Worm (Caenorhabditis elegans) whole organism, L2 larva: Measurements from ENCODE around the gene C15C7.6.

Experiments used
- C34F6.9 ChIP-seq: fragments of 150-350 bp; optimal IDR thresholded peaks from 2 replicates; lab custom pipeline; 2014; ENCODE audit warnings: missing biosample characterization, missing genetic modification characterization
- F13H6.1 ChIP-seq: sonication (generic microtip); optimal IDR thresholded peaks from 2 replicates; lab custom pipeline; 2016; ENCODE audit warnings: missing genetic modification characterization, missing compliant biosample characterization
- Y55F3AM.14 ChIP-seq: fragments of 200-800 bp; sonication (Bioruptor generic); optimal IDR thresholded peaks from 2 replicates; lab custom pipeline; 2018; ENCODE audit warnings: mild to moderate bottlenecking, missing genetic modification characterization, missing compliant biosample characterization
- ZK546.5 ChIP-seq: sonication (generic microtip); optimal IDR thresholded peaks from 2 replicates; lab custom pipeline; 2017; ENCODE audit warnings: missing biosample characterization, missing genetic modification characterization
- alr-1 ChIP-seq: fragments of 150-350 bp; optimal IDR thresholded peaks from 2 replicates; lab custom pipeline; 2014; ENCODE audit warnings: missing biosample characterization, missing genetic modification characterization
- blmp-1 ChIP-seq: sonication (generic microtip); optimal IDR thresholded peaks from 2 replicates; lab custom pipeline; 2017; ENCODE audit warnings: missing genetic modification characterization, mild to moderate bottlenecking, missing compliant biosample characterization, antibody characterized with exemption, moderate library complexity; ENCODE audit not compliant: insufficient read depth
- ceh-16 ChIP-seq: fragments of 150-350 bp; optimal IDR thresholded peaks from 2 replicates; lab custom pipeline; 2014; ENCODE audit warnings: missing biosample characterization, missing genetic modification characterization
- crh-2 ChIP-seq: sonication (generic microtip); optimal IDR thresholded peaks from 2 replicates; lab custom pipeline; 2017; ENCODE audit warnings: missing biosample characterization, missing genetic modification characterization
- dmd-4 ChIP-seq: sonication (generic microtip); optimal IDR thresholded peaks from 2 replicates; lab custom pipeline; 2017; ENCODE audit warnings: missing biosample characterization, missing genetic modification characterization
- elt-1 ChIP-seq: fragments of 150-350 bp; optimal IDR thresholded peaks from 2 replicates; lab custom pipeline; 2014; ENCODE audit warnings: missing biosample characterization, missing genetic modification characterization
- elt-3 ChIP-seq: sonication (generic microtip); optimal IDR thresholded peaks from 2 replicates; lab custom pipeline; 2017; ENCODE audit warnings: missing biosample characterization, missing genetic modification characterization
- fos-1 ChIP-seq: fragments of 150-350 bp; optimal IDR thresholded peaks from 2 replicates; lab custom pipeline; 2014; ENCODE audit warnings: missing biosample characterization, missing genetic modification characterization
- gmeb-1 ChIP-seq: fragments of 150-350 bp; optimal IDR thresholded peaks from 2 replicates; lab custom pipeline; 2014; ENCODE audit warnings: missing biosample characterization, missing genetic modification characterization
- lin-13 ChIP-seq: fragments of 150-350 bp; optimal IDR thresholded peaks from 2 replicates; lab custom pipeline; 2014; ENCODE audit warnings: missing biosample characterization, missing genetic modification reagents, missing genetic modification characterization
- lin-39 ChIP-seq: fragments of 150-350 bp; optimal IDR thresholded peaks from 2 replicates; lab custom pipeline; 2014; ENCODE audit warnings: missing biosample characterization, missing genetic modification reagents, missing genetic modification characterization
- lsy-2 ChIP-seq, 2 experiments: fragments of 150-350 bp in 1 of 2; sonication (generic microtip) in 1 of 2; optimal IDR thresholded peaks; 2 replicates each; lab custom pipeline; 2014 to 2017; ENCODE audit warnings: missing biosample characterization in 2 of 2, missing genetic modification characterization in 2 of 2
- mab-5 ChIP-seq: fragments of 150-350 bp; optimal IDR thresholded peaks from 2 replicates; lab custom pipeline; 2014; ENCODE audit warnings: missing biosample characterization, missing genetic modification characterization
- mbf-1 ChIP-seq: sonication (generic microtip); optimal IDR thresholded peaks from 2 replicates; lab custom pipeline; 2017; ENCODE audit warnings: missing biosample characterization, missing genetic modification characterization
- mdl-1 ChIP-seq, 2 experiments: fragments of 150-350 bp in 1 of 2; sonication (generic microtip) in 1 of 2; optimal IDR thresholded peaks; 2 replicates each; lab custom pipeline; 2017; ENCODE audit warnings: missing biosample characterization in 2 of 2, missing genetic modification characterization in 2 of 2
- nhr-10 ChIP-seq: sonication (generic microtip); optimal IDR thresholded peaks from 2 replicates; lab custom pipeline; 2017; ENCODE audit warnings: missing biosample characterization, missing genetic modification characterization
- nhr-11 ChIP-seq: fragments of 150-350 bp; optimal IDR thresholded peaks from 2 replicates; lab custom pipeline; 2014; ENCODE audit warnings: missing biosample characterization, missing genetic modification characterization
- nhr-12 ChIP-seq: fragments of 150-350 bp; optimal IDR thresholded peaks from 2 replicates; lab custom pipeline; 2014; ENCODE audit warnings: missing biosample characterization, missing genetic modification characterization
- nhr-129 ChIP-seq: fragments of 150-350 bp; optimal IDR thresholded peaks from 2 replicates; lab custom pipeline; 2014; ENCODE audit warnings: missing biosample characterization, missing genetic modification characterization
- nhr-21 ChIP-seq: fragments of 150-350 bp; optimal IDR thresholded peaks from 2 replicates; lab custom pipeline; 2014; ENCODE audit warnings: missing biosample characterization, missing genetic modification characterization
- nhr-23 ChIP-seq: fragments of 150-350 bp; optimal IDR thresholded peaks from 2 replicates; lab custom pipeline; 2014; ENCODE audit warnings: missing biosample characterization, missing genetic modification reagents, missing genetic modification characterization
- nhr-237 ChIP-seq: fragments of 150-350 bp; optimal IDR thresholded peaks from 2 replicates; lab custom pipeline; 2014; ENCODE audit warnings: missing biosample characterization, missing genetic modification characterization
- nhr-6 ChIP-seq: fragments of 150-350 bp; optimal IDR thresholded peaks from 2 replicates; lab custom pipeline; 2014; ENCODE audit warnings: missing biosample characterization, missing genetic modification characterization
- nhr-77 ChIP-seq: fragments of 150-350 bp; optimal IDR thresholded peaks from 2 replicates; lab custom pipeline; 2014; ENCODE audit warnings: missing biosample characterization, missing genetic modification characterization
- peb-1 ChIP-seq: fragments of 150-350 bp; optimal IDR thresholded peaks from 2 replicates; lab custom pipeline; 2014; ENCODE audit warnings: missing biosample characterization, missing genetic modification characterization
- sem-4 ChIP-seq: fragments of 150-350 bp; optimal IDR thresholded peaks from 2 replicates; lab custom pipeline; 2014; ENCODE audit warnings: missing biosample characterization, missing genetic modification reagents, missing genetic modification characterization
- skn-1 ChIP-seq: sonication (generic microtip); optimal IDR thresholded peaks from 2 replicates; lab custom pipeline; 2017; ENCODE audit warnings: missing biosample characterization, missing genetic modification characterization
- sma-3 ChIP-seq: sonication (generic microtip); optimal IDR thresholded peaks from 2 replicates; lab custom pipeline; 2016; ENCODE audit warnings: missing genetic modification reagents, missing genetic modification characterization, missing compliant biosample characterization
- sma-9 ChIP-seq, 2 experiments: fragments of 150-350 bp in 1 of 2; sonication (generic microtip) in 1 of 2; optimal IDR thresholded peaks; 2 replicates each; lab custom pipeline; 2014 to 2016; ENCODE audit warnings: missing genetic modification characterization in 2 of 2, mild to moderate bottlenecking in 1 of 2, missing biosample characterization in 1 of 2, missing compliant biosample characterization in 1 of 2, missing genetic modification reagents in 1 of 2, moderate library complexity in 1 of 2
- snpc-4 ChIP-seq: fragments of 150-350 bp; optimal IDR thresholded peaks from 2 replicates; lab custom pipeline; 2014; ENCODE audit warnings: missing biosample characterization, missing genetic modification characterization
- unc-39 ChIP-seq: fragments of 150-350 bp; optimal IDR thresholded peaks from 2 replicates; lab custom pipeline; 2014; ENCODE audit warnings: missing biosample characterization, missing genetic modification characterization
- unc-55 ChIP-seq: fragments of 150-350 bp; sonication (generic microtip); optimal IDR thresholded peaks from 3 replicates; lab custom pipeline; 2014; ENCODE audit warnings: missing biosample characterization, missing genetic modification reagents, missing genetic modification characterization
- unc-62 ChIP-seq: fragments of 150-350 bp; optimal IDR thresholded peaks from 2 replicates; lab custom pipeline; 2014; ENCODE audit warnings: missing biosample characterization, missing genetic modification reagents, missing genetic modification characterization
- zag-1 ChIP-seq: fragments of 150-350 bp; optimal IDR thresholded peaks from 2 replicates; lab custom pipeline; 2014; ENCODE audit warnings: missing biosample characterization, missing genetic modification characterization
- ztf-11 ChIP-seq: sonication (generic microtip); optimal IDR thresholded peaks from 2 replicates; lab custom pipeline; 2017; ENCODE audit warnings: missing biosample characterization, missing genetic modification characterization

C15C7.6 gene

ce11 chrX:3145265-3145664, 25.1 kb downstream of the C15C7.6 start, which contains the start of gene C15C7.4:
Gene C15C7.4 (plus strand): TSS chrX:3145565.
- no peak for TF ChIP-seq ZK546.5 (tag; lab: Kevin White, UChicago)
- TF ChIP-seq unc-55 (GFP tag; lab: Kevin White, UChicago): no peak
- no peak for TF ChIP-seq blmp-1 (tag; lab: Kevin White, UChicago)
- no peak for TF ChIP-seq mdl-1 (tag; optimal IDR thresholded peaks at IDR 0.05; lab: Kevin White, UChicago)
- TF ChIP-seq sma-9 (GFP tag; optimal IDR thresholded peaks at IDR 0.05; lab: Kevin White, UChicago): no peak
- TF ChIP-seq sma-9 (tag; optimal IDR thresholded peaks at IDR 0.05; lab: Kevin White, UChicago): no peak
- TF ChIP-seq snpc-4 (tag; lab: Kevin White, UChicago): no peak
- no peak for TF ChIP-seq nhr-11 (tag; lab: Kevin White, UChicago)
- no peak for TF ChIP-seq mab-5
- no peak for TF ChIP-seq C34F6.9
- TF ChIP-seq nhr-129 (tag; lab: Kevin White, UChicago): no peak
- no peak for TF ChIP-seq zag-1
- TF ChIP-seq F13H6.1 (tag; lab: Kevin White, UChicago): no peak
- TF ChIP-seq fos-1 (tag; lab: Kevin White, UChicago): no peak
- no peak for TF ChIP-seq elt-3 (tag; lab: Kevin White, UChicago)
- TF ChIP-seq peb-1 (tag; lab: Kevin White, UChicago): no peak
- TF ChIP-seq alr-1: no peak
- TF ChIP-seq skn-1 (tag; lab: Kevin White, UChicago): no peak
- no peak for TF ChIP-seq nhr-12 (tag; lab: Kevin White, UChicago)
- no peak for TF ChIP-seq unc-39 (tag; lab: Kevin White, UChicago)
- TF ChIP-seq sma-3 (GFP tag; lab: Kevin White, UChicago): no peak
- TF ChIP-seq, all 48 proteins: peak for 0

ce11 chrX:3141704-3142103, 28.7 kb downstream of the C15C7.6 start:
- TF ChIP-seq fos-1 (tag; lab: Kevin White, UChicago): peak; percentile 20
- no peak for TF ChIP-seq alr-1
- peak; percentile 19 for TF ChIP-seq sma-9 (GFP tag; optimal IDR thresholded peaks at IDR 0.05; lab: Kevin White, UChicago)
- TF ChIP-seq sma-9 (tag; optimal IDR thresholded peaks at IDR 0.05; lab: Kevin White, UChicago): no peak
- TF ChIP-seq, all 48 proteins: peak for 2

- no peak for TF ChIP-seq snpc-4 (tag; lab: Kevin White, UChicago)
- TF ChIP-seq nhr-77 (tag; lab: Kevin White, UChicago): no peak
- TF ChIP-seq nhr-10 (tag; lab: Kevin White, UChicago): no peak
- no peak for TF ChIP-seq peb-1 (tag; lab: Kevin White, UChicago)
- no peak for TF ChIP-seq zag-1
- TF ChIP-seq ceh-16 (tag; lab: Kevin White, UChicago): no peak
- TF ChIP-seq ztf-11: no peak
- no peak for TF ChIP-seq nhr-23 (tag; lab: Kevin White, UChicago)
- TF ChIP-seq nhr-6: no peak
- TF ChIP-seq elt-1 (tag; lab: Kevin White, UChicago): no peak
Measured at ce11 chrX:3139516-3140301, 30.6 kb downstream of the C15C7.6 start.

ce11 chrX:3135186-3135585, 35.2 kb downstream of the C15C7.6 start, which contains the start of gene K10B3.1:
Gene K10B3.1 (plus strand): TSS chrX:3135486.
- TF ChIP-seq nhr-21 (peak; percentile 10), mab-5 (no peak)

- TF ChIP-seq nhr-129 (tag; lab: Kevin White, UChicago) (peak; percentile 98), ZK546.5 (tag; lab: Kevin White, UChicago) (no peak), nhr-23 (tag; lab: Kevin White, UChicago) (no peak), lsy-2 (tag; optimal IDR thresholded peaks at IDR 0.05; lab: Kevin White, UChicago) (peak; percentile 78 to 88), nhr-77 (tag; lab: Kevin White, UChicago) (peak; percentile 9), elt-1 (tag; lab: Kevin White, UChicago) (no peak), lin-39 (tag; lab: Kevin White, UChicago) (peak; percentile 71), gmeb-1 (tag; lab: Kevin White, UChicago) (peak; percentile 56), nhr-6 (peak; percentile 91), mdl-1 (tag; optimal IDR thresholded peaks at IDR 0.05; lab: Kevin White, UChicago) (peak; percentile 67 to 87), nhr-237 (tag; lab: Kevin White, UChicago) (peak; percentile 21), unc-62 (GFP tag; lab: Kevin White, UChicago) (no peak), elt-3 (tag; lab: Kevin White, UChicago) (no peak), dmd-4 (tag; lab: Kevin White, UChicago) (no peak), lin-13 (peak; percentile 84), C34F6.9 (peak; percentile 95), unc-39 (tag; lab: Kevin White, UChicago) (peak; percentile 92), skn-1 (tag; lab: Kevin White, UChicago) (no peak), mbf-1 (tag; lab: Kevin White, UChicago) (no peak), Y55F3AM.14 (GFP tag; lab: Kevin White, UChicago) (peak; percentile 93), crh-2 (tag; lab: Kevin White, UChicago) (peak; percentile 96), nhr-10 (tag; lab: Kevin White, UChicago) (no peak), nhr-11 (tag; lab: Kevin White, UChicago) (no peak), fos-1 (tag; lab: Kevin White, UChicago) (peak; percentile 97), alr-1 (no peak), unc-55 (GFP tag; lab: Kevin White, UChicago) (peak; percentile 98), sem-4 (tag; lab: Kevin White, UChicago) (peak; percentile 92), sma-3 (GFP tag; lab: Kevin White, UChicago) (peak; percentile 92), blmp-1 (tag; lab: Kevin White, UChicago) (peak; percentile 90)
Measured at ce11 chrX:3127626-3128142, 42.7 kb downstream of the C15C7.6 start.
